Worm (Caenorhabditis elegans) whole organism, late embryonic: Measurements from ENCODE around the gene F49H12.3.

Experiments used
- K02D7.2 ChIP-seq: sonication (generic microtip); optimal IDR thresholded peaks from 2 replicates; lab custom pipeline; 2017; ENCODE audit warnings: mild to moderate bottlenecking, missing genetic modification characterization, missing compliant biosample characterization
- T23F11.4 ChIP-seq: fragments of 200-800 bp; sonication (Bioruptor generic); optimal IDR thresholded peaks from 2 replicates; lab custom pipeline; 2018; ENCODE audit warnings: mild to moderate bottlenecking, missing genetic modification characterization, missing compliant biosample characterization
- Y22D7AL.16 ChIP-seq: sonication (generic microtip); optimal IDR thresholded peaks from 2 replicates; lab custom pipeline; 2016; ENCODE audit warnings: missing genetic modification characterization, missing compliant biosample characterization
- ahr-1 ChIP-seq: sonication (generic microtip); optimal IDR thresholded peaks from 2 replicates; lab custom pipeline; 2016; ENCODE audit warnings: missing genetic modification characterization, missing compliant biosample characterization
- ceh-19 ChIP-seq: fragments of 200-800 bp; sonication (Bioruptor generic); optimal IDR thresholded peaks from 2 replicates; lab custom pipeline; 2018; ENCODE audit warnings: mild to moderate bottlenecking, missing genetic modification characterization, missing compliant biosample characterization
- ceh-24 ChIP-seq: sonication (generic microtip); optimal IDR thresholded peaks from 2 replicates; lab custom pipeline; 2016; ENCODE audit warnings: mild to moderate bottlenecking, missing genetic modification characterization, missing compliant biosample characterization
- ceh-30 ChIP-seq: fragments of 150-350 bp; optimal IDR thresholded peaks from 2 replicates; lab custom pipeline; 2014; ENCODE audit warnings: missing biosample characterization, missing genetic modification characterization
- ceh-31 ChIP-seq: sonication (generic microtip); optimal IDR thresholded peaks from 2 replicates; lab custom pipeline; 2016; ENCODE audit warnings: missing genetic modification characterization, missing compliant biosample characterization
- ceh-34 ChIP-seq: sonication (generic microtip); optimal IDR thresholded peaks from 2 replicates; lab custom pipeline; 2016; ENCODE audit warnings: mild to moderate bottlenecking, missing genetic modification characterization, missing compliant biosample characterization
- ceh-45 ChIP-seq: fragments of 200-800 bp; sonication (Bioruptor generic); IDR thresholded peaks from 2 replicates; pipeline ENCODE4 v1.3.6; 2022; ENCODE audit warnings: missing genetic modification reagents, missing genetic modification characterization, missing compliant biosample characterization
- ceh-48 ChIP-seq: sonication (generic microtip); optimal IDR thresholded peaks from 2 replicates; lab custom pipeline; 2016; ENCODE audit warnings: missing genetic modification characterization, inconsistent platforms, missing compliant biosample characterization
- ceh-9 ChIP-seq: sonication (generic microtip); optimal IDR thresholded peaks from 2 replicates; lab custom pipeline; 2016; ENCODE audit warnings: mild to moderate bottlenecking, missing genetic modification characterization, inconsistent platforms, missing compliant biosample characterization
- che-1 ChIP-seq: sonication (generic microtip); optimal IDR thresholded peaks from 2 replicates; lab custom pipeline; 2016; ENCODE audit warnings: mild to moderate bottlenecking, missing genetic modification characterization, missing compliant biosample characterization
- dve-1 ChIP-seq: sonication (generic microtip); optimal IDR thresholded peaks from 2 replicates; lab custom pipeline; 2017; ENCODE audit warnings: antibody characterized with exemption, mild to moderate bottlenecking, missing genetic modification characterization, missing compliant biosample characterization
- ets-4 ChIP-seq: sonication (generic microtip); optimal IDR thresholded peaks from 2 replicates; lab custom pipeline; 2016; ENCODE audit warnings: missing genetic modification characterization, missing compliant biosample characterization
- eyg-1 ChIP-seq: sonication (generic microtip); optimal IDR thresholded peaks from 2 replicates; lab custom pipeline; 2016; ENCODE audit warnings: missing genotype, missing genetic modification characterization, missing compliant biosample characterization
- fax-1 ChIP-seq: sonication (generic microtip); optimal IDR thresholded peaks from 2 replicates; lab custom pipeline; 2016; ENCODE audit warnings: missing genotype, missing genetic modification characterization, missing compliant biosample characterization
- fkh-10 ChIP-seq: fragments of 150-350 bp; optimal IDR thresholded peaks from 2 replicates; lab custom pipeline; 2014; ENCODE audit warnings: missing biosample characterization, missing genetic modification reagents, missing genetic modification characterization
- fkh-6 ChIP-seq: sonication (generic microtip); optimal IDR thresholded peaks from 2 replicates; lab custom pipeline; 2016; ENCODE audit warnings: missing genetic modification characterization, missing compliant biosample characterization
- hlh-13 ChIP-seq: fragments of 200-800 bp; sonication (Bioruptor generic); optimal IDR thresholded peaks from 2 replicates; lab custom pipeline; 2018; ENCODE audit warnings: mild to moderate bottlenecking, missing genetic modification characterization, missing compliant biosample characterization
- hlh-30 ChIP-seq: sonication (generic microtip); optimal IDR thresholded peaks from 2 replicates; lab custom pipeline; 2017; ENCODE audit warnings: antibody characterized with exemption, missing genetic modification characterization, missing compliant biosample characterization; ENCODE audit not compliant: insufficient read depth
- hlh-6 ChIP-seq: sonication (generic microtip); optimal IDR thresholded peaks from 2 replicates; lab custom pipeline; 2016; ENCODE audit warnings: missing genotype, missing genetic modification characterization, missing compliant biosample characterization
- lim-6 ChIP-seq: sonication (generic microtip); optimal IDR thresholded peaks from 2 replicates; lab custom pipeline; 2016; ENCODE audit warnings: missing genetic modification characterization, missing compliant biosample characterization
- mec-3 ChIP-seq: sonication (generic microtip); optimal IDR thresholded peaks from 2 replicates; lab custom pipeline; 2016; ENCODE audit warnings: borderline replicate concordance, missing genetic modification characterization, missing compliant biosample characterization
- nfya-1 ChIP-seq: sonication (generic microtip); optimal IDR thresholded peaks from 2 replicates; lab custom pipeline; 2017; ENCODE audit warnings: missing genetic modification characterization, mild to moderate bottlenecking, missing compliant biosample characterization, antibody characterized with exemption, moderate library complexity
- nhr-232 ChIP-seq: sonication (generic microtip); optimal IDR thresholded peaks from 2 replicates; lab custom pipeline; 2016; ENCODE audit warnings: missing genetic modification characterization, missing compliant biosample characterization
- npax-4 ChIP-seq: sonication (generic microtip); optimal IDR thresholded peaks from 2 replicates; lab custom pipeline; 2016; ENCODE audit warnings: missing genetic modification characterization, missing compliant biosample characterization
- odd-2 ChIP-seq: sonication (generic microtip); optimal IDR thresholded peaks from 2 replicates; lab custom pipeline; 2017; ENCODE audit warnings: antibody characterized with exemption, mild to moderate bottlenecking, missing genetic modification characterization, missing compliant biosample characterization
- pat-9 ChIP-seq: fragments of 200-800 bp; sonication (Bioruptor generic); optimal IDR thresholded peaks from 2 replicates; lab custom pipeline; 2018; ENCODE audit warnings: mild to moderate bottlenecking, missing genetic modification characterization, moderate library complexity, missing compliant biosample characterization
- pqm-1 ChIP-seq: sonication (generic microtip); optimal IDR thresholded peaks from 2 replicates; lab custom pipeline; 2016; ENCODE audit warnings: missing genetic modification characterization, missing compliant biosample characterization
- pros-1 ChIP-seq: fragments of 150-350 bp; optimal IDR thresholded peaks from 2 replicates; lab custom pipeline; 2014; ENCODE audit warnings: missing biosample characterization, missing genetic modification reagents, missing genetic modification characterization
- ref-2 ChIP-seq: sonication (generic microtip); optimal IDR thresholded peaks from 2 replicates; lab custom pipeline; 2016; ENCODE audit warnings: missing genetic modification characterization, missing compliant biosample characterization
- rnt-1 ChIP-seq: sonication (generic microtip); optimal IDR thresholded peaks from 2 replicates; lab custom pipeline; 2016; ENCODE audit warnings: missing genetic modification characterization, missing compliant biosample characterization
- sdc-2 ChIP-seq: sonication (generic microtip); optimal IDR thresholded peaks from 2 replicates; lab custom pipeline; 2016; ENCODE audit warnings: missing genotype, missing genetic modification characterization, missing compliant biosample characterization
- tbx-7 ChIP-seq: sonication (generic microtip); optimal IDR thresholded peaks from 2 replicates; lab custom pipeline; 2016; ENCODE audit warnings: missing genotype, missing genetic modification characterization, missing compliant biosample characterization
- ttx-3 ChIP-seq: sonication (generic microtip); optimal IDR thresholded peaks from 2 replicates; lab custom pipeline; 2016; ENCODE audit warnings: missing genetic modification reagents, missing genetic modification characterization, missing compliant biosample characterization
- unc-42 ChIP-seq: sonication (generic microtip); optimal IDR thresholded peaks from 2 replicates; lab custom pipeline; 2016; ENCODE audit warnings: missing genotype, missing genetic modification characterization, missing compliant biosample characterization
- zip-5 ChIP-seq: sonication (generic microtip); optimal IDR thresholded peaks from 2 replicates; lab custom pipeline; 2016; ENCODE audit warnings: missing genetic modification characterization, missing compliant biosample characterization

Gene F49H12.3

DNA sequence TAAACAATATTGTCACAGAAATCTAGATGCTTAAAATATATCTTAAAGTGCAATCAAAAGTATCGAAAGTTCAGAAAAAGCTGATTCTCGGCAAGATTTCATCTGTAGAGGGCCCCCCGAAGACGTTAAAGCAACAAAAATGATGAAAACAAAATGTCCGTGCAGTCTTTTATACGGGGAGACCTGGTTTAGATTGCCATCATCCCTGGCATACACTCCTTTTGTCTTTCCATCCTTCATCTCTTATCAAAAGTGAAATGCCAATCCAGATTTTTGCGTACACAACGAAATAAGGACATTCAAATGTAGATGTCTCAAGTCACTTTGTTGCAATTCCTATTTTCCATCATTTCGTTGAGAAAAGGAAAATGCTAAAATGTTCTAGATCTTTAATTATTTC, 30.0 kb downstream of the F49H12.3 start:
- TF ChIP-seq lim-6 (tag; lab: Kevin White, UChicago) (no peak), rnt-1 (no peak), ceh-30 (tag; lab: Kevin White, UChicago) (no peak), ets-4 (no peak), ceh-45 (no peak), zip-5 (tag; lab: Kevin White, UChicago) (no peak), fkh-6 (no peak)

DNA sequence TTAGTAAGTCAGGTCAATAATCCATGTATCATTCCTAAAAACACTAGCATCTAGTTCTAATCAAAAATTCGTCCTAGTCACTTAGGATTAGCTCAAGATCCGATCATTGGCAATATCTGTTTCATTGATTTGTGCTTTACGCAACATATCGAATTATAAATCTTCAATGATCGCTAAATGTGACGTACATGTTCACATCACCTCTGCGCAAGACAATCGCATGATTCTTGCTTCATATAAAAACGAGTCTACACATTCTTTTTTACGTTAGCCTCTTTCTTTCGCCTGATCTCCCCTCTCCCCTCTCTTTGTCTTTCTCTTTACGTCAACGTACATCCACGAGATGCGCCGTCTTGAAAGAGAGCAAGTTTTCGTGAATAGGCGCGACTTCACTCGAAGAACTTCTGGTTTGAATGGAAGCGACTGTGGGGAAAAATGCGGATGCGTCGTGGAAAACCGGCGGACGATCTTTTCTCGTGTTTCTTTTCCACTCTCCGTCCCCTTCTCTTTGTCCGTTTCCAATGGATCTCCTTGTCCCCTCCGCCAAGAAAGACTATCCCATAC, 32.2 kb downstream of the F49H12.3 start:
- TF ChIP-seq nfya-1 (tag; lab: Kevin White, UChicago), result peak; percentile 6
- peak; percentile 18 for TF ChIP-seq sdc-2
- no peak for TF ChIP-seq ceh-9 (tag; lab: Kevin White, UChicago)

DNA sequence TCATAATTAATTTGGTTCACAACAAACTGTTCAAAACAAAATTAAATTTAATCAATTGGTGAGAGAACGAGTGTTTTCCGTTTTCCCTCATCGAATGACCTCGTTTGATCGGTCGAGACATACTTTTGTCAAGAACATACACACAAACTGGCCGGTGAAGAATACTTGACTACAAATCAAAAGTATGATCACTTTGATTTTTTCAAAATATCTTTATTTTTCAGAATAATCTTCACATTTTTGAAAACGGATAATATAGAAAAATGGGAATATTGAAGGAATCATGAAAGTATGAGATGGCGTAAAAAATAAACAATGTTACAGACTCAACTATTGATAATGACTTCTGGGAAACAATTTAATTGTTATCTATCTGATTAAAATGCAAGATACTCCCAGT, 34.0 kb downstream of the F49H12.3 start, which contains the start of gene swip-10:
TSS of gene swip-10 (minus strand) at position 101 of the 400 bp plus-strand sequence.
- no peak for TF ChIP-seq mec-3 (tag; lab: Kevin White, UChicago)
- TF ChIP-seq hlh-30 (tag; lab: Kevin White, UChicago), result no peak
- no peak for TF ChIP-seq fax-1
- TF ChIP-seq ttx-3, result no peak
- no peak for TF ChIP-seq lim-6 (tag; lab: Kevin White, UChicago)
- no peak for TF ChIP-seq pat-9
- no peak for TF ChIP-seq npax-4 (tag; lab: Kevin White, UChicago)
- no peak for TF ChIP-seq ceh-9 (tag; lab: Kevin White, UChicago)
- no peak for TF ChIP-seq hlh-6 (tag; lab: Kevin White, UChicago)
- TF ChIP-seq fkh-6, result no peak
- no peak for TF ChIP-seq pqm-1 (tag; lab: Kevin White, UChicago)

DNA sequence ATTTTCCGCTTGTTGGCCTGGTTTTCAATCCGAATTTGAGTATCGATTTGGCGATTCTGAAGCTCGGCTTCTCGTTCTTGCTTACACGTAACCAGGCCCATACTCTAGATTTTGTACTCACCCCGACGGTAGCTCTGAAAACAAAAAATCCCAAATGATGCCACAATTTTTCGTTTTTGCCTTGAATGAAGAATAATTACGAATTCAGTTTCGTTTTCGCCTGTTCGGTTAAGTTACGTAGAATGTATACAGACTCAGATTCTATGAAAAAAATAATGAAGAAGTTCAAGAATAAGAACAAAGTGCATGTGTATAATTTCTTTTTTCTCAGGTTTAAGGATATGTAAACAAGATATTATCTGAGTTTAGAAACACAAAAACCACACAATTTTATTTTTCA, 36.8 kb downstream of the F49H12.3 start, which contains the start of gene gpa-5:
TSS of gene gpa-5 (minus strand) at position 101 of the 400 bp plus-strand sequence.
- TF ChIP-seq Y22D7AL.16 (tag; lab: Kevin White, UChicago) (no peak), unc-42 (tag; lab: Kevin White, UChicago) (no peak), ceh-31 (tag; lab: Kevin White, UChicago) (no peak), ttx-3 (no peak), npax-4 (tag; lab: Kevin White, UChicago) (no peak), dve-1 (no peak), hlh-13 (GFP tag; lab: Kevin White, UChicago) (no peak), nhr-232 (no peak), ceh-24 (tag; lab: Kevin White, UChicago) (no peak), che-1 (no peak), ceh-34 (tag; lab: Kevin White, UChicago) (no peak), eyg-1 (tag; lab: Kevin White, UChicago) (no peak)

DNA sequence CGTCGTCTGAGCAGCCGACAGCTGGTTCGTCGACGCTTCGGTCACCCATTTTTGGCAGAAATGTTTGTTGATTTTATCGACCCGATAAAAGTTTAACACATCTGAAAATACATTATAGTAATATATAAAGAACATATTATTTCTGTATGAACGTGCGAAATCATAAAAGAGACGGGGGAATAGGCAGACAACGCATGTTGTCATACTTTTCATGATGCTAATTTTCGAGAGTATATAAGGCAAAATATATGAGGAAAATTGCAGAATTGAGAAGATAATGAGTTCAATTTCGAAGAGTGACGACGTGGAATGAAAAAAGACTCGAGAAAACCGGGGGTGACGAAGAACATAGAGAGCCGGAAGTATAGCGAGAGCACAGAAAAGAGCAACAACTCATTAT, 46.0 kb downstream of the F49H12.3 start, which contains the start of gene F53B1.8:
TSS of gene F53B1.8 (minus strand) at position 101 of the 400 bp plus-strand sequence.
- TF ChIP-seq ceh-48 (tag; lab: Kevin White, UChicago) (no peak), odd-2 (tag; lab: Kevin White, UChicago) (no peak), pros-1 (tag; lab: Kevin White, UChicago) (no peak), ceh-45 (no peak), ceh-34 (tag; lab: Kevin White, UChicago) (no peak), ceh-19 (GFP tag; lab: Kevin White, UChicago) (no peak), ref-2 (tag; lab: Kevin White, UChicago) (no peak), ahr-1 (tag; lab: Kevin White, UChicago) (no peak), K02D7.2 (tag; lab: Kevin White, UChicago) (no peak), eyg-1 (tag; lab: Kevin White, UChicago) (no peak), Y22D7AL.16 (tag; lab: Kevin White, UChicago) (no peak), fkh-10 (GFP tag; lab: Kevin White, UChicago) (no peak), T23F11.4 (GFP tag; lab: Kevin White, UChicago) (no peak), tbx-7 (tag; lab: Kevin White, UChicago) (no peak), pat-9 (no peak)
